Fruit fly (Drosophila melanogaster): Measurements from ENCODE around the gene ush.

The ush gene

DNA sequence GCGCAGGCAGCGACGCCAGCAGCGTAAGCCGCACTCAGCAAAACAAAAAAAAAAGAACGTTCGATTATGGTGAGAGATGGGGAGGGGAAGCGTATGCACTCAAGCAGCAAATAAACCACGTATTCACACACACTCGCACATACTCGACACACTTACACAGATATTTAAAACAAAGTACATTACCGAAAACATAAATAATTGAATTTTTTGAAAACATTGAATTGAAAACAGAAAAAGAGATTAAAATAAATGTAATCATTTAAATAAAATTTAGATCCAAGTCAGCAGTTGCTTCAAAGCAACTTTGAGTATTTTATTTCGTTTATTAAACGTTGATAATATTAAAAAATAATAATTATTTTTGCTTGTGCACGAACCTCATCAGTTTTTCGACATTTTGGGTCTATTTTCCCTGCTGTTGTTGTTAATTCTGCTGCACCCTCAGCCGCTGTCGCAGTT lies 5.0 kb upstream of the ush start (continued):
- TF ChIP-seq CoRest (tag; optimal IDR thresholded peaks at IDR 0.05) = peak; percentile 70
- no peak for TF ChIP-seq Nf-YA (GFP tag; IDR thresholded peaks at IDR 0.05)
- TF ChIP-seq Usf (GFP tag; optimal IDR thresholded peaks at IDR 0.05) = no peak
- no peak for TF ChIP-seq H15 (GFP tag; IDR thresholded peaks at IDR 0.05)
- TF ChIP-seq kni (GFP tag; optimal IDR thresholded peaks at IDR 0.05) = no peak
- TF ChIP-seq Ets97D (GFP tag; optimal IDR thresholded peaks at IDR 0.05) = no peak
- peak; percentile 41 for TF ChIP-seq Hr3 (GFP tag; optimal IDR thresholded peaks at IDR 0.05)
- no peak for TF ChIP-seq zen2 (GFP tag; IDR thresholded peaks at IDR 0.05; ENCODE audit: partially characterized antibody)
- TF ChIP-seq Lpt (GFP tag; optimal IDR thresholded peaks at IDR 0.05) = no peak
- TF ChIP-seq pzg (GFP tag; optimal IDR thresholded peaks at IDR 0.05) = no peak
- TF ChIP-seq fd64A (GFP tag; optimal IDR thresholded peaks at IDR 0.05) = no peak
- no peak for TF ChIP-seq CG14441 (GFP tag; IDR thresholded peaks at IDR 0.05)
- TF ChIP-seq Ptx1 (GFP tag; IDR thresholded peaks at IDR 0.05) = 0 out of 2 replicates have a peak, but pooled peaks have one; percentile 79
- TF ChIP-seq insv (GFP tag; optimal IDR thresholded peaks at IDR 0.05) = no peak
- no peak for TF ChIP-seq slbo (GFP tag; IDR thresholded peaks at IDR 0.05)
- no peak for TF ChIP-seq Sry-β (GFP tag; optimal IDR thresholded peaks at IDR 0.05)
- TF ChIP-seq sqz (GFP tag; optimal IDR thresholded peaks at IDR 0.05) = no peak
- TF ChIP-seq Spps (tag; optimal IDR thresholded peaks at IDR 0.05) = no peak
- TF ChIP-seq E2f2 (GFP tag; IDR thresholded peaks at IDR 0.05) = no peak; the same call in 1 of the 2 replicates
- no peak for TF ChIP-seq HLH4C (GFP tag; IDR thresholded peaks at IDR 0.05; ENCODE audit: partially characterized antibody)
- no peak for TF ChIP-seq CG10274 (GFP tag; optimal IDR thresholded peaks at IDR 0.05)
- TF ChIP-seq NK7.1 (GFP tag; optimal IDR thresholded peaks at IDR 0.05) = no peak
- TF ChIP-seq nerfin-2 (GFP tag; IDR thresholded peaks at IDR 0.05; ENCODE audit: partially characterized antibody) = no peak
- TF ChIP-seq CG10366 (GFP tag; IDR thresholded peaks at IDR 0.05) = no peak
- TF ChIP-seq h (optimal IDR thresholded peaks at IDR 0.05) = no peak
- TF ChIP-seq CG1832 (GFP tag; optimal IDR thresholded peaks at IDR 0.05) = no peak
- TF ChIP-seq CG10147 (GFP tag; optimal IDR thresholded peaks at IDR 0.05) = peak; percentile 49
- TF ChIP-seq Asciz (GFP tag; optimal IDR thresholded peaks at IDR 0.05) = peak; percentile 29
- no peak for TF ChIP-seq ash1 (GFP tag; optimal IDR thresholded peaks at IDR 0.05)
- TF ChIP-seq CG12219 (GFP tag; optimal IDR thresholded peaks at IDR 0.05) = no peak
- TF ChIP-seq CG7963 (GFP tag; IDR thresholded peaks at IDR 0.05; ENCODE audit: partially characterized antibody) = no peak
- TF ChIP-seq ind (GFP tag; optimal IDR thresholded peaks at IDR 0.05) = peak; percentile 30
- no peak for TF ChIP-seq CG7987 (GFP tag; optimal IDR thresholded peaks at IDR 0.05)
- peak; percentile 78; the same call in 1 of the 3 replicates for TF ChIP-seq dysf (GFP tag; IDR thresholded peaks at IDR 0.05)
- TF ChIP-seq ATbp (GFP tag; optimal IDR thresholded peaks at IDR 0.05) = peak; percentile 71
- TF ChIP-seq CTCF (GFP tag; optimal IDR thresholded peaks at IDR 0.05) = no peak
- no peak for TF ChIP-seq CG3995 (GFP tag; optimal IDR thresholded peaks at IDR 0.05)
- TF ChIP-seq luna (GFP tag; optimal IDR thresholded peaks at IDR 0.05) = no peak
- TF ChIP-seq D19A (tag; optimal IDR thresholded peaks at IDR 0.05) = peak; percentile 8
- no peak for TF ChIP-seq CG6765 (GFP tag; optimal IDR thresholded peaks at IDR 0.05)
- TF ChIP-seq Hmr (GFP tag; optimal IDR thresholded peaks at IDR 0.05) = peak; percentile 76
- TF ChIP-seq CG16813 (GFP tag; IDR thresholded peaks at IDR 0.05; ENCODE audit: partially characterized antibody) = no peak
- TF ChIP-seq CG6854 (GFP tag; optimal IDR thresholded peaks at IDR 0.05) = no peak
- no peak for TF ChIP-seq ERR (GFP tag; optimal IDR thresholded peaks at IDR 0.05)
- no peak for TF ChIP-seq CG1603 (tag; optimal IDR thresholded peaks at IDR 0.05)

Measured in whole organism, embryonic.